Fruit fly (Drosophila melanogaster): Measurements from ENCODE around the gene CG11714.
A peak's percentile ranks its signal among the peaks of the same experiment; 100 is the strongest.

Gene CG11714

DNA sequence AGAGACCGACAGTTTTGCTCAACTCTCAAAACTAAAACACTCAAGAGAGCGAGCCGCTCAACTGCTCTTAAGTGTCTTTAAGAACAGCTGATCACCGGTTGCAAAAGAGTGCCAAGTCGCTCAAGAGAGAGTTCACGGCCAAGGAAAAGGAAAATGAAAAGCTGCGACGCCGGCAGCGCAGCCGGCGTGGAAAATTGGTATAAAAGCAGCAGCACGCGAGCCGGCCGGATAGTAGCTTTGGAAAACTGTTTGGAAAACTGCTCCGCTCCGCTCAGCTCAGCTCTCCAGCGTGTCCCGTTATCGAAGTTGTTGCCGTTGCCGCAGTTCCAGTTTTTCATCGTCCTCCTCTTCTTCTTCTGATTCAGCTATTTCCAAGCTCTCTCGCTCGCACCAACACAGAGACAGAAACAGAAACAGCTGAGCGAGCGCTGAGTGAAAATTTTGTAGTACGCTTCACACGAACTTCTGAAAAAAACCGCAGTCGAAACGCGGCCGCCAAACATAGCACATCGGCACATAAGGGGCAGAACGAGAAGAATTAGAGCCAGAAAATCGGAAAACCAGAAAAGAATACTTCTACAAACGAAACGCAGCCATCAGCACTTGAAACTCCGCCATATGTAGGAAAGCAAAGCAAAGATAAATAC is 35.1 kb downstream of the CG11714 start, which contains the start of gene chrb (continued):
- no peak for TF ChIP-seq B-H2 (GFP tag; optimal IDR thresholded peaks at IDR 0.05)
- TF ChIP-seq CG18764 (GFP tag; optimal IDR thresholded peaks at IDR 0.05), result no peak
- TF ChIP-seq Sry-β (GFP tag; optimal IDR thresholded peaks at IDR 0.05), result no peak
- TF ChIP-seq chn (GFP tag; optimal IDR thresholded peaks at IDR 0.05), result peak; percentile 40
- TF ChIP-seq sqz (GFP tag; optimal IDR thresholded peaks at IDR 0.05), result peak; percentile 93
- peak; percentile 39; the same call in 1 of the 2 replicates for TF ChIP-seq CG11247 (GFP tag; IDR thresholded peaks at IDR 0.05)
- TF ChIP-seq Atf6 (GFP tag; IDR thresholded peaks at IDR 0.05), result peak; percentile 29
- TF ChIP-seq CG7357 (GFP tag; IDR thresholded peaks at IDR 0.05), result no peak
- peak; percentile 26 for TF ChIP-seq Asciz (GFP tag; optimal IDR thresholded peaks at IDR 0.05)
- TF ChIP-seq NK7.1 (GFP tag; optimal IDR thresholded peaks at IDR 0.05), result peak; percentile 15
- TF ChIP-seq psq (GFP tag; optimal IDR thresholded peaks at IDR 0.05), result peak; percentile 77
- peak; percentile 65 for TF ChIP-seq caup (GFP tag; optimal IDR thresholded peaks at IDR 0.05; ENCODE audit: severe bottlenecking)
- TF ChIP-seq Drgx (GFP tag; IDR thresholded peaks at IDR 0.05), result peak; percentile 71
- peak; percentile 26 for TF ChIP-seq Atf-2 (GFP tag; optimal IDR thresholded peaks at IDR 0.05)
- peak; percentile 17 for TF ChIP-seq CG18619 (GFP tag; optimal IDR thresholded peaks at IDR 0.05)
- TF ChIP-seq cato (GFP tag; optimal IDR thresholded peaks at IDR 0.05; ENCODE audit: borderline replicate concordance), result no peak
- no peak for TF ChIP-seq Elba2 (GFP tag; optimal IDR thresholded peaks at IDR 0.05)
- no peak for TF ChIP-seq gt (GFP tag; IDR thresholded peaks at IDR 0.05)
- peak; percentile 70; the same call in 1 of the 2 replicates for TF ChIP-seq sna (GFP tag; IDR thresholded peaks at IDR 0.05; ENCODE audit: partially characterized antibody)
- TF ChIP-seq ems (GFP tag; optimal IDR thresholded peaks at IDR 0.05), result peak; percentile 53
- TF ChIP-seq CG4617 (GFP tag; optimal IDR thresholded peaks at IDR 0.05; ENCODE audit: borderline replicate concordance), result no peak
- peak; percentile 32 for TF ChIP-seq kay (GFP tag; optimal IDR thresholded peaks at IDR 0.05)
- TF ChIP-seq usp (GFP tag; optimal IDR thresholded peaks at IDR 0.05), result no peak
- peak; percentile 72 for TF ChIP-seq Fer1 (GFP tag; optimal IDR thresholded peaks at IDR 0.05)
- TF ChIP-seq CG15514 (GFP tag; optimal IDR thresholded peaks at IDR 0.05), result peak; percentile 53
- TF ChIP-seq mld (GFP tag; IDR thresholded peaks at IDR 0.05; ENCODE audit: partially characterized antibody), result peak; percentile 72; the same call in 1 of the 3 replicates
- no peak for TF ChIP-seq Hr3 (GFP tag; optimal IDR thresholded peaks at IDR 0.05)
- TF ChIP-seq ash1 (GFP tag; optimal IDR thresholded peaks at IDR 0.05), result peak; percentile 85
- TF ChIP-seq CG9817 (tag; optimal IDR thresholded peaks at IDR 0.05), result no peak
- no peak for TF ChIP-seq org-1 (GFP tag; optimal IDR thresholded peaks at IDR 0.05)
- no peak for TF ChIP-seq CG11085 (GFP tag; IDR thresholded peaks at IDR 0.05)
- peak; percentile 56 for TF ChIP-seq Blimp-1 (GFP tag; optimal IDR thresholded peaks at IDR 0.05)
- peak; percentile 81; the same call in 2 of the 3 replicates for TF ChIP-seq so (GFP tag; IDR thresholded peaks at IDR 0.05)
- no peak for TF ChIP-seq dm (GFP tag; optimal IDR thresholded peaks at IDR 0.05)
- peak; percentile 48 for TF ChIP-seq Nf-YB (GFP tag; optimal IDR thresholded peaks at IDR 0.05)
- peak; percentile 52 to 53 for TF ChIP-seq bsh (GFP tag; optimal IDR thresholded peaks at IDR 0.05)
- TF ChIP-seq Deaf1 (tag; optimal IDR thresholded peaks at IDR 0.05), result peak; percentile 58
- TF ChIP-seq maf-S (GFP tag; optimal IDR thresholded peaks at IDR 0.05), result peak; percentile 26
- peak; percentile 43 for TF ChIP-seq CG4282 (GFP tag; optimal IDR thresholded peaks at IDR 0.05)
- peak; percentile 52 for TF ChIP-seq twi (tag; optimal IDR thresholded peaks at IDR 0.05)
- no peak for TF ChIP-seq CkIIα-i1 (GFP tag; IDR thresholded peaks at IDR 0.05)
- TF ChIP-seq CG17359 (tag; optimal IDR thresholded peaks at IDR 0.05), result peak; percentile 58
- no peak for TF ChIP-seq MBD-R2 (GFP tag; IDR thresholded peaks at IDR 0.05)
- TF ChIP-seq CG7271 (tag; optimal IDR thresholded peaks at IDR 0.05), result no peak
- TF ChIP-seq CG3995 (GFP tag; optimal IDR thresholded peaks at IDR 0.05), result no peak
- no peak for TF ChIP-seq pita (GFP tag; optimal IDR thresholded peaks at IDR 0.05)
- TF ChIP-seq CG18011 (GFP tag; optimal IDR thresholded peaks at IDR 0.05), result no peak
- no peak for TF ChIP-seq CG6654 (GFP tag; optimal IDR thresholded peaks at IDR 0.05)
- TF ChIP-seq CG15011 (GFP tag; optimal IDR thresholded peaks at IDR 0.05), result no peak
